Worm (Caenorhabditis elegans) whole organism, young adult: ENCODE data around the gene usp-39.
"Not testable (repeated sequence)": the region's sequence is repeated elsewhere in the genome, so short reads cannot be mapped to it uniquely, and the experiment has no call there.

Source experiments
- B0035.1 ChIP-seq: sonication (generic microtip); optimal IDR thresholded peaks from 2 replicates; lab custom pipeline; 2016; ENCODE audit warnings: missing genetic modification characterization, mild to moderate bottlenecking, missing compliant biosample characterization, missing genotype, missing genetic modification reagents
- B0336.3 ChIP-seq: fragments of 200-800 bp; sonication (Bioruptor generic); IDR thresholded peaks from 2 replicates; pipeline ENCODE4 v1.3.6; 2022; ENCODE audit warnings: missing genetic modification characterization, missing compliant biosample characterization
- C06A6.2 ChIP-seq: fragments of 200-800 bp; sonication (Bioruptor generic); conservative IDR thresholded peaks from 2 replicates; pipeline ENCODE4 v1.3.6; 2022; ENCODE audit warnings: missing genetic modification characterization, missing compliant biosample characterization
- C17E4.6 ChIP-seq: fragments of 200-800 bp; sonication (Bioruptor generic); IDR thresholded peaks from 2 replicates; pipeline ENCODE4 v1.3.6; 2022; ENCODE audit warnings: missing genetic modification reagents, missing genetic modification characterization, missing compliant biosample characterization
- F33H1.4 ChIP-seq: fragments of 200-800 bp; sonication (Bioruptor generic); IDR thresholded peaks from 2 replicates; pipeline ENCODE4 v1.3.6; 2022; ENCODE audit warnings: missing genetic modification reagents, missing genetic modification characterization, missing compliant biosample characterization
- F52B5.7 ChIP-seq: sonication (generic microtip); optimal IDR thresholded peaks from 2 replicates; lab custom pipeline; 2016; ENCODE audit warnings: mild to moderate bottlenecking, missing genetic modification characterization, missing compliant biosample characterization
- K11D2.4 ChIP-seq: fragments of 200-800 bp; sonication (Bioruptor generic); IDR thresholded peaks from 2 replicates; pipeline ENCODE4 v1.3.6; 2022; ENCODE audit warnings: missing genetic modification reagents, missing genetic modification characterization, missing compliant biosample characterization
- T07F8.4 ChIP-seq: sonication (generic microtip); optimal IDR thresholded peaks from 2 replicates; lab custom pipeline; 2016; ENCODE audit warnings: mild to moderate bottlenecking, missing genetic modification characterization, moderate library complexity, missing compliant biosample characterization
- Y56A3A.18 ChIP-seq: fragments of 200-800 bp; sonication (Bioruptor generic); IDR thresholded peaks from 2 replicates; pipeline ENCODE4 v1.3.6; 2022; ENCODE audit warnings: missing genetic modification reagents, missing genetic modification characterization, missing compliant biosample characterization
- Y95B8A.8 ChIP-seq: fragments of 200-800 bp; sonication (Bioruptor generic); IDR thresholded peaks from 2 replicates; pipeline ENCODE4 v1.3.6; 2022; ENCODE audit warnings: missing genetic modification reagents, missing genetic modification characterization, missing compliant biosample characterization
- ZK185.1 ChIP-seq: sonication (generic microtip); optimal IDR thresholded peaks from 2 replicates; lab custom pipeline; 2016; ENCODE audit warnings: mild to moderate bottlenecking, missing genetic modification characterization, missing compliant biosample characterization; ENCODE audit not compliant: poor library complexity, severe bottlenecking
- aptf-2 ChIP-seq: fragments of 200-800 bp; sonication (Bioruptor generic); conservative IDR thresholded peaks from 2 replicates; pipeline ENCODE4 v1.3.6; 2022; ENCODE audit warnings: missing genetic modification reagents, missing genetic modification characterization, missing compliant biosample characterization
- aptf-3 ChIP-seq: fragments of 200-800 bp; sonication (Bioruptor generic); IDR thresholded peaks from 2 replicates; pipeline ENCODE4 v1.3.6; 2022; ENCODE audit warnings: missing genetic modification characterization, missing compliant biosample characterization
- athp-1 ChIP-seq: sonication (generic microtip); optimal IDR thresholded peaks from 2 replicates; lab custom pipeline; 2017; ENCODE audit warnings: mild to moderate bottlenecking, missing genetic modification characterization, missing compliant biosample characterization
- cebp-2 ChIP-seq: fragments of 200-800 bp; sonication (Bioruptor generic); IDR thresholded peaks from 2 replicates; pipeline ENCODE4 v1.3.6; 2022; ENCODE audit warnings: missing genetic modification characterization, missing compliant biosample characterization
- ceh-100 ChIP-seq: fragments of 200-800 bp; sonication (Bioruptor generic); IDR thresholded peaks from 2 replicates; pipeline ENCODE4 v1.3.6; 2022; ENCODE audit warnings: missing genetic modification reagents, missing genetic modification characterization, missing compliant biosample characterization
- ceh-40 ChIP-seq: fragments of 200-800 bp; sonication (Bioruptor generic); IDR thresholded peaks from 2 replicates; pipeline ENCODE4 v1.3.6; 2022; ENCODE audit warnings: missing genetic modification characterization, missing compliant biosample characterization
- ceh-79 ChIP-seq: sonication (generic microtip); optimal IDR thresholded peaks from 2 replicates; lab custom pipeline; 2017; ENCODE audit warnings: mild to moderate bottlenecking, missing genetic modification characterization, missing compliant biosample characterization
- dox-1 ChIP-seq: fragments of 200-800 bp; sonication (Bioruptor generic); IDR thresholded peaks from 2 replicates; pipeline ENCODE4 v1.3.6; 2022; ENCODE audit warnings: missing genetic modification reagents, missing genetic modification characterization, missing compliant biosample characterization
- dpl-1 ChIP-seq: fragments of 150-350 bp; optimal IDR thresholded peaks from 2 replicates; lab custom pipeline; 2014; ENCODE audit warnings: missing biosample characterization, missing genetic modification reagents, missing genetic modification characterization
- efl-1 ChIP-seq: fragments of 150-350 bp; optimal IDR thresholded peaks from 2 replicates; lab custom pipeline; 2014; ENCODE audit warnings: missing biosample characterization, missing genetic modification reagents, missing genetic modification characterization
- egl-18 ChIP-seq: fragments of 200-800 bp; sonication (Bioruptor generic); IDR thresholded peaks from 2 replicates; pipeline ENCODE4 v1.3.6; 2022; ENCODE audit warnings: missing genetic modification reagents, missing genetic modification characterization, missing compliant biosample characterization
- egl-44 ChIP-seq: fragments of 200-800 bp; sonication (Bioruptor generic); IDR thresholded peaks from 2 replicates; pipeline ENCODE4 v1.3.6; 2022; ENCODE audit warnings: missing genetic modification reagents, missing genetic modification characterization, missing compliant biosample characterization
- let-526 ChIP-seq: fragments of 200-800 bp; sonication (Bioruptor generic); IDR thresholded peaks from 2 replicates; pipeline ENCODE4 v1.3.6; 2022; ENCODE audit warnings: missing genetic modification reagents, missing genetic modification characterization, missing compliant biosample characterization
- let-607 ChIP-seq, 2 experiments: fragments of 200-800 bp in 1 of 2; sonication (Bioruptor generic) in 1 of 2; sonication (generic microtip) in 1 of 2; optimal IDR thresholded peaks; 2 replicates each; lab custom pipeline; 2016 to 2018; ENCODE audit warnings: mild to moderate bottlenecking in 2 of 2, missing compliant biosample characterization in 2 of 2, missing genetic modification characterization in 2 of 2, moderate library complexity in 2 of 2, missing genotype in 1 of 2
- lin-26 ChIP-seq: fragments of 200-800 bp; sonication (Bioruptor generic); IDR thresholded peaks from 2 replicates; pipeline ENCODE4 v1.3.6; 2022; ENCODE audit warnings: missing genetic modification reagents, missing genetic modification characterization, missing compliant biosample characterization
- lin-54 ChIP-seq: fragments of 200-800 bp; sonication (Bioruptor generic); optimal IDR thresholded peaks from 2 replicates; lab custom pipeline; 2018; ENCODE audit warnings: mild to moderate bottlenecking, missing genetic modification characterization, missing compliant biosample characterization
- madf-6 ChIP-seq: fragments of 200-800 bp; sonication (Bioruptor generic); IDR thresholded peaks from 2 replicates; pipeline ENCODE4 v1.3.6; 2022; ENCODE audit warnings: missing genetic modification reagents, missing genetic modification characterization, missing compliant biosample characterization
- mes-4 ChIP-seq: sonication (generic microtip); optimal IDR thresholded peaks from 2 replicates; lab custom pipeline; 2016; ENCODE audit warnings: missing genotype, missing genetic modification characterization, missing compliant biosample characterization
- nfyb-1 ChIP-seq: fragments of 200-800 bp; sonication (Bioruptor generic); IDR thresholded peaks from 2 replicates; pipeline ENCODE4 v1.3.6; 2022; ENCODE audit warnings: missing genetic modification reagents, missing genetic modification characterization, missing compliant biosample characterization
- nhr-120 ChIP-seq: fragments of 200-800 bp; sonication (Bioruptor generic); IDR thresholded peaks from 2 replicates; pipeline ENCODE4 v1.3.6; 2022; ENCODE audit warnings: missing genetic modification characterization, missing compliant biosample characterization
- nhr-80 ChIP-seq: sonication (generic microtip); optimal IDR thresholded peaks from 2 replicates; lab custom pipeline; 2016; ENCODE audit warnings: missing genetic modification characterization, missing compliant biosample characterization
- pbrm-1 ChIP-seq: fragments of 200-800 bp; sonication (Bioruptor generic); IDR thresholded peaks from 2 replicates; pipeline ENCODE4 v1.3.6; 2022; ENCODE audit warnings: missing genetic modification reagents, missing genetic modification characterization, missing compliant biosample characterization
- pha-4 ChIP-seq: fragments of 150-350 bp; sonication (generic microtip); optimal IDR thresholded peaks from 2 replicates; lab custom pipeline; 2014; ENCODE audit warnings: missing biosample characterization, missing genetic modification reagents, missing genetic modification characterization
- rcor-1 ChIP-seq: fragments of 200-800 bp; sonication (Bioruptor generic); IDR thresholded peaks from 2 replicates; pipeline ENCODE4 v1.3.6; 2022; ENCODE audit warnings: missing genetic modification reagents, missing genetic modification characterization, missing compliant biosample characterization
- repo-1 ChIP-seq: sonication (generic microtip); optimal IDR thresholded peaks from 2 replicates; lab custom pipeline; 2017; ENCODE audit warnings: mild to moderate bottlenecking, missing genetic modification characterization, missing compliant biosample characterization
- sdz-38 ChIP-seq: sonication (generic microtip); optimal IDR thresholded peaks from 2 replicates; lab custom pipeline; 2016; ENCODE audit warnings: missing genotype, missing genetic modification characterization, missing compliant biosample characterization
- snpc-3.4 ChIP-seq: sonication (generic microtip); optimal IDR thresholded peaks from 2 replicates; lab custom pipeline; 2017; ENCODE audit warnings: missing genetic modification characterization, mild to moderate bottlenecking, missing compliant biosample characterization, antibody characterized with exemption, moderate library complexity, missing genotype, missing genetic modification reagents
- tbx-9 ChIP-seq: sonication (generic microtip); optimal IDR thresholded peaks from 2 replicates; lab custom pipeline; 2016; ENCODE audit warnings: borderline replicate concordance, missing genetic modification characterization, inconsistent platforms, missing compliant biosample characterization
- ztf-22 ChIP-seq: fragments of 200-800 bp; sonication (Bioruptor generic); optimal IDR thresholded peaks from 2 replicates; lab custom pipeline; 2018; ENCODE audit warnings: mild to moderate bottlenecking, missing genetic modification characterization, moderate library complexity, missing compliant biosample characterization
- ztf-26 ChIP-seq: sonication (generic microtip); optimal IDR thresholded peaks from 2 replicates; lab custom pipeline; 2017; ENCODE audit warnings: missing genetic modification characterization, missing compliant biosample characterization

usp-39 gene

ce11 chrII:2612278-2612677 is 47.2 kb downstream of the usp-39 start, which contains the start of gene D2062.13:
D2062.13 (plus strand) TSS chrII:2612578.
- not testable (repeated sequence) for TF ChIP-seq B0336.3 (GFP tag; lab: Robert Waterston, UW); nhr-80 (tag; lab: Kevin White, UChicago); B0035.1 (tag; lab: Kevin White, UChicago)
- TF ChIP-seq, all 124 proteins: peak for 0; not testable (repeated sequence) for 124

- TF ChIP-seq pbrm-1 (GFP tag; lab: Robert Waterston, UW); lin-54 (GFP tag; lab: Kevin White, UChicago); sdz-38 (tag; lab: Kevin White, UChicago): not testable (repeated sequence)
Measured at ce11 chrII:2616634-2617033, 51.6 kb downstream of the usp-39 start, which contains the start of gene msrp-5. msrp-5 (plus strand) TSS chrII:2616934.

- not testable (repeated sequence) for TF ChIP-seq egl-44 (GFP tag; lab: Robert Waterston, UW); pha-4 (tag; lab: Kevin White, UChicago); tbx-9
Measured at ce11 chrII:2619148-2619547, 54.1 kb downstream of the usp-39 start, which contains the start of gene msrp-6. msrp-6 (plus strand) TSS chrII:2619448.

- TF ChIP-seq C17E4.6 (GFP tag; lab: Robert Waterston, UW), result no peak
- no peak for TF ChIP-seq athp-1
- TF ChIP-seq rcor-1, result no peak
- no peak for TF ChIP-seq C06A6.2 (GFP tag; lab: Robert Waterston, UW)
- no peak for TF ChIP-seq let-526 (GFP tag; lab: Robert Waterston, UW)
- no peak for TF ChIP-seq efl-1
- TF ChIP-seq nfyb-1 (GFP tag; lab: Robert Waterston, UW), result no peak
- no peak for TF ChIP-seq aptf-2 (GFP tag; lab: Robert Waterston, UW)
- TF ChIP-seq dox-1 (GFP tag; lab: Robert Waterston, UW), result no peak
- no peak for TF ChIP-seq cebp-2
- no peak for TF ChIP-seq repo-1 (tag; lab: Kevin White, UChicago)
- no peak for TF ChIP-seq ceh-100
- no peak for TF ChIP-seq mes-4 (tag; lab: Kevin White, UChicago)
- no peak for TF ChIP-seq F52B5.7
- TF ChIP-seq Y56A3A.18, result no peak
- TF ChIP-seq F33H1.4, result no peak
Measured at ce11 chrII:2622480-2622879, 57.4 kb downstream of the usp-39 start, which contains the start of gene D2062.5. D2062.5 (plus strand) TSS chrII:2622780.

ce11 chrII:2622936-2623452 is 57.9 kb downstream of the usp-39 start, which contains the start of gene D2062.4:
D2062.4 (plus strand) TSS chrII:2623402.
- not testable (repeated sequence) for TF ChIP-seq madf-6 (GFP tag; lab: Robert Waterston, UW); nhr-80 (tag; lab: Kevin White, UChicago); ztf-26 (tag; lab: Kevin White, UChicago)

- no peak for TF ChIP-seq let-607 (tag; optimal IDR thresholded peaks at IDR 0.05; lab: Kevin White, UChicago)
- TF ChIP-seq lin-26 (GFP tag; lab: Robert Waterston, UW), result no peak
- no peak for TF ChIP-seq T07F8.4
- TF ChIP-seq ceh-100, result no peak
- no peak for TF ChIP-seq dpl-1 (GFP tag; lab: Kevin White, UChicago)
- TF ChIP-seq K11D2.4 (GFP tag; lab: Robert Waterston, UW), result no peak
- TF ChIP-seq ZK185.1 (tag; lab: Kevin White, UChicago), result no peak
- TF ChIP-seq rcor-1, result no peak
- no peak for TF ChIP-seq aptf-3
- TF ChIP-seq Y95B8A.8, result no peak
- TF ChIP-seq nhr-120 (GFP tag; lab: Robert Waterston, UW), result no peak
- TF ChIP-seq madf-6 (GFP tag; lab: Robert Waterston, UW), result no peak
- TF ChIP-seq snpc-3.4 (tag; lab: Kevin White, UChicago), result no peak
- TF ChIP-seq ztf-22 (GFP tag; lab: Kevin White, UChicago), result no peak
- TF ChIP-seq ceh-40 (GFP tag; lab: Robert Waterston, UW), result no peak
- TF ChIP-seq egl-18 (GFP tag; lab: Robert Waterston, UW), result no peak
- TF ChIP-seq ceh-79, result no peak
Measured at ce11 chrII:2624792-2625191, 59.7 kb downstream of the usp-39 start, which contains the start of gene lgc-28. lgc-28 (plus strand) TSS chrII:2625092.
